Worm (Caenorhabditis elegans): ENCODE measurements around the gene Y54G2A.38.
"Not testable (repeated sequence)": the region's sequence is repeated elsewhere in the genome, so short reads cannot be mapped to it uniquely, and the experiment has no call there.

The Y54G2A.38 gene

DNA sequence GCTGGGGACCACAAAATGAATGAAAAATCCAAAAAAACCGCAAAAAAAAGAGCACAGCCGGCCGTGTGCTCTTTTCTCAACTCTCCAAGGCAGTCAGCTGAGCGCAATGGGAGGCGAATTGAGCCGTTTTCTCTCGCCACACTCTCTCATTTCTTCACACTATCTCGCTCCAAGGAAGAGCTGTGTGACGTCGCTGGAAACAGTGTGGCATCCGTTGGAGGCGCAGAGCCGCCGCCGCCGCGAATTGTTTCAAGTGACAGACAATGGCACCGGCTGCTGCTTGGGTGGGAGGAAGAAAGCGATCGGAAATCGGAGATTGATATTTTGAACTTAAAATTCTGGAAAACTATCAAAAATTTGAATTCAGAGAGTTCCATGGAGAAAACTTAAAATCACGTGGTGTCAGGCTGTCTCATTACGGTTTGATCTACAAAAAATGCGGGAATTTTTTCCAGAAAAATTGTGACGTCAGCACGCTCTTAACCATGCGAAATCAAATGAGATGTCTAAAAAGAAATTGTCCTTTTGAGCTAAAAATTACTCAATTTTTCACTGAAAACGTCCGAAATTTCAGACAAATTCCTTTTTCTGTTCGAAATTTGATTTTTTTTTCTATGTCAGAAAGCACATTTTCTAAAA lies 16.8 kb downstream of the Y54G2A.38 start:
- TF ChIP-seq nfyb-1 (GFP tag; IDR thresholded peaks at IDR 0.05) (peak; percentile 54; the same call in 1 of the 2 replicates), pha-4 (tag; optimal IDR thresholded peaks at IDR 0.05) (no peak), K11D2.4 (GFP tag; IDR thresholded peaks at IDR 0.05) (no peak), cebp-1 (GFP tag; IDR thresholded peaks at IDR 0.05) (no peak), cebp-1 (tag; optimal IDR thresholded peaks at IDR 0.05) (peak; percentile 43), hmg-1.2 (GFP tag; IDR thresholded peaks at IDR 0.05) (peak; percentile 78), madf-6 (GFP tag; IDR thresholded peaks at IDR 0.05) (no peak), ZK185.1 (tag; optimal IDR thresholded peaks at IDR 0.05; ENCODE audit: poor library complexity, severe bottlenecking) (no peak), mcd-1 (GFP tag; IDR thresholded peaks at IDR 0.05) (peak; percentile 44; the same call in 1 of the 2 replicates), dox-1 (GFP tag; IDR thresholded peaks at IDR 0.05) (peak; percentile 26; the same call in 1 of the 2 replicates), zfh-2 (GFP tag; conservative IDR thresholded peaks at IDR 0.05) (peak; percentile 95), K12H6.12 (tag; optimal IDR thresholded peaks at IDR 0.05) (peak; percentile 39), pbrm-1 (GFP tag; IDR thresholded peaks at IDR 0.05) (0 out of 2 replicates have a peak, but pooled peaks have one; percentile 38), tlf-1 (GFP tag; optimal IDR thresholded peaks at IDR 0.05) (no peak), egrh-3 (GFP tag; IDR thresholded peaks at IDR 0.05) (peak; percentile 51; the same call in 1 of the 2 replicates)

DNA sequence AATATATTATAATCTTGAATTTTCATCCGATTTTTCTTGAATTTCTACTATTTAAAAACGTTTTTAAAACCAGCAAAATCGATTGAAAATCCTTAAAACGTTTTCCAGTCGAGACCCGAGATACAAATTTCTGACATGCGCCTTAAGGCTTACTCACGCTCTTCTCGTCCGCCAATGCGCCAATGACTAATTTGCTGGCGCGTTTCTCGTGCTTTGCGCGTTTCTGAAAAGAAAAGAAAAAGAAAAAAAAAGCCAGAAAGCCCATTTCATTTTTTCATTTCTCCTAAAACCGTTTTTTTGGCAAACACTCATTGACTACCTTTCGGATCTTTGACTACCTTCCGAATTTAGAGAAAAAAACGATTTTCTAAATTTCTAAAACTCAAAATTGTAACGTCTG lies 17.5 kb downstream of the Y54G2A.38 start:
- TF ChIP-seq dpff-1 (tag; optimal IDR thresholded peaks at IDR 0.05): no peak
- peak; percentile 6 for TF ChIP-seq hrde-1 (tag; optimal IDR thresholded peaks at IDR 0.05; ENCODE audit: borderline replicate concordance)
- peak; percentile 6 for TF ChIP-seq xnd-1 (tag; optimal IDR thresholded peaks at IDR 0.05)
- TF ChIP-seq ztf-18 (tag; optimal IDR thresholded peaks at IDR 0.05): peak; percentile 84
- TF ChIP-seq snpc-3.4 (tag; optimal IDR thresholded peaks at IDR 0.05): no peak
- 0 out of 2 replicates have a peak, but pooled peaks have one; percentile 27 for TF ChIP-seq Y95B8A.8 (GFP tag; IDR thresholded peaks at IDR 0.05)

DNA sequence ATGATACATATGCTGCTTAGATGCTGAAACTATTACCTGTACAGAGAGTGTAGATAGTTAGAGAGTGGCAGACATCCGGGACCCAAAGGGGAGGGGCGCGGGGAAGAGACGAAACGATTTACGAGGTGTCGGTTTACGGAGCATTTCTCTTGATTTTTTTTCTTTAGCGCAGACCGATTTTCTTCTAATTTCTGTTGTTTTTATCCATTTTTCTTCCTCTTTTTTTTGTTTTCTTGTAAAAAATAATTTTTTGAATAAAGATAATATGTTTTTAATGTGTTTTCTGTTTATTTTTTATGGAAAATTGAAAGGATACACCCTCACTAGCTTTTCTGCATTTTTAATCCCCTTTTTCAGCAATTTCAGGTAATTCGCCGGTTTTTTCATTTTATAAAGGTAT lies 18.6 kb downstream of the Y54G2A.38 start, which contains the start of gene Y54G2A.72:
Y54G2A.72 (plus strand) TSS at position 301 of the 400 bp plus-strand sequence.
- not testable (repeated sequence) for TF ChIP-seq ztf-3 (GFP tag; optimal IDR thresholded peaks at IDR 0.05); chd-7 (tag; optimal IDR thresholded peaks at IDR 0.05); B0019.2 (GFP tag; conservative IDR thresholded peaks at IDR 0.05)

DNA sequence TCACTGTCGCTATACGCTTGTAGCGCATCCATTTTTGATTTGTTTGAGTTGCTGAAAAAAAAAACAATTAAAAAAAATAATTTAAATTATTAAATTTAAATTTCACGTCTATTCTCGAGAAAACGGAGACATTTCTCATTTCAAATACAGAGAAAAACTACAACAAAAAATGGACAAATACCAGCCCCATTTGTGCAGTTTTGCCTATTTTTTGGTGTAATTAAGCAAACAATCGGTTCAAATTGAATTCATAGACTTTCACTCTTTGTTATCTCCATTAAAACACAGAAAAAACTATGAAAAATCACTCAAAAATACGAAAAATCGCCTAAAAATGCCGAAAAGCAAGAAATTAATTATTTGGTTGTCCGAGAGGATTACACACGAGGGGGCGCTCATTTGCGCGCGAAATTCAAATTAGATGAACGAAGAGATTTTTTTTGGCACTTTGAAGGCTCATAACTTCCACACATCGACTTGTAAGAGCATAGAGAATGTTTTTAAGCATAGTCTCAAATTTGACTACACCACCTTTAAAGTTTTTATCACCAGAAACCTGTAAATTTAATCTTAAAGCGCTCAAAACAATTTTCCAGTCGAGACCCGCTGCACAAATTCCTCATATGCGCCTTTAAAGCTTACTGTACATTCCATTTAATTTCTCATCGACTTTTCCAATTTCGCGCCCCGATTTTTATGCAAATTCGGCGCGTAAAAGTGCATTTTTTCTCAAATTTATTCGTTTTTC lies 23.7 kb downstream of the Y54G2A.38 start, which contains the start of gene Y54G2A.12:
Y54G2A.12 (minus strand) TSS at position 51 of the 748 bp plus-strand sequence.
- no peak for TF ChIP-seq dpff-1 (tag; optimal IDR thresholded peaks at IDR 0.05)
- peak; percentile 53 for TF ChIP-seq tlf-1 (GFP tag; optimal IDR thresholded peaks at IDR 0.05)
- TF ChIP-seq nhr-120 (GFP tag; IDR thresholded peaks at IDR 0.05): no peak
- 0 out of 2 replicates have a peak, but pooled peaks have one; percentile 19 for TF ChIP-seq ceh-100 (GFP tag; IDR thresholded peaks at IDR 0.05)
- TF ChIP-seq B0261.1 (tag; optimal IDR thresholded peaks at IDR 0.05): no peak
- 0 out of 2 replicates have a peak, but pooled peaks have one; percentile 11 for TF ChIP-seq Y79H2A.3 (GFP tag; conservative IDR thresholded peaks at IDR 0.05)
- no peak for TF ChIP-seq sea-2 (GFP tag; IDR thresholded peaks at IDR 0.05)
- no peak for TF ChIP-seq hlh-26 (GFP tag; conservative IDR thresholded peaks at IDR 0.05)
- TF ChIP-seq madf-8 (GFP tag; conservative IDR thresholded peaks at IDR 0.05): peak; percentile 88
- TF ChIP-seq nhr-80 (tag; optimal IDR thresholded peaks at IDR 0.05): no peak
- peak; percentile 19 for TF ChIP-seq hrde-1 (tag; optimal IDR thresholded peaks at IDR 0.05; ENCODE audit: borderline replicate concordance)
- no peak for TF ChIP-seq somi-1 (GFP tag; optimal IDR thresholded peaks at IDR 0.05)
- no peak for TF ChIP-seq mes-4 (tag; optimal IDR thresholded peaks at IDR 0.05)
- no peak for TF ChIP-seq lir-1 (GFP tag; conservative IDR thresholded peaks at IDR 0.05)
- TF ChIP-seq snpc-4 (GFP tag; optimal IDR thresholded peaks at IDR 0.05): no peak
- peak in 1 of 4 experiments; percentile 11 for TF ChIP-seq snpc-4 (tag; optimal IDR thresholded peaks at IDR 0.05)
- no peak for TF ChIP-seq Y56A3A.18 (GFP tag; IDR thresholded peaks at IDR 0.05)
- TF ChIP-seq mcd-1 (GFP tag; IDR thresholded peaks at IDR 0.05): peak; percentile 42
- no peak for TF ChIP-seq madf-3 (GFP tag; IDR thresholded peaks at IDR 0.05)
- peak; percentile 96 for TF ChIP-seq madf-6 (GFP tag; IDR thresholded peaks at IDR 0.05)
- TF ChIP-seq nhr-179 (tag; optimal IDR thresholded peaks at IDR 0.05): no peak
- no peak for TF ChIP-seq lsy-27 (tag; optimal IDR thresholded peaks at IDR 0.05; ENCODE audit: borderline replicate concordance, insufficient read depth)
